Fruit fly (Drosophila melanogaster) Kc167 (cell line): ENCODE results near the gene CG16852.

ENCODE experiments used
- Sin3A ChIP-seq: fragments of >200 bp; optimal IDR thresholded peaks from 2 replicates; lab custom pipeline; 2018; ENCODE audit warnings: missing external identifiers
- insv ChIP-seq: fragments of >200 bp; optimal IDR thresholded peaks from 3 replicates; lab custom pipeline; 2018; ENCODE audit warnings: missing external identifiers
- psq ChIP-seq: fragments of >200 bp; optimal IDR thresholded peaks from 2 replicates; lab custom pipeline; 2017; ENCODE audit warnings: missing external identifiers

dm6 chr2L:13552686-13553085, 12.1 kb downstream of the CG16852 start:
- TF ChIP-seq insv (lab: Kevin White, UChicago) (no peak), Sin3A (lab: Kevin White, UChicago) (no peak), psq (lab: Kevin White, UChicago) (no peak)
